Fruit fly (Drosophila melanogaster) whole organism, prepupa: Measurements from ENCODE around the gene RhoGAP15B.

Experiments used
- Blimp-1 ChIP-seq: fragments of 200-800 bp; sonication (Bioruptor generic); optimal IDR thresholded peaks from 3 replicates; lab custom pipeline; 2017; ENCODE audit warnings: missing biosample characterization, missing genetic modification characterization, mild to moderate bottlenecking, moderate library complexity, missing genetic modification reagents
- CG10631 ChIP-seq: fragments of 200-800 bp; sonication (Bioruptor generic); optimal IDR thresholded peaks from 2 replicates; lab custom pipeline; 2016; ENCODE audit warnings: missing biosample characterization, missing genetic modification characterization
- CG10669 ChIP-seq: fragments of 200-800 bp; sonication (Bioruptor generic); optimal IDR thresholded peaks from 3 replicates; lab custom pipeline; 2018; ENCODE audit warnings: missing biosample characterization, mild to moderate bottlenecking, missing genetic modification characterization, moderate library complexity
- CG11294 ChIP-seq: fragments of 200-800 bp; sonication (Bioruptor generic); IDR thresholded peaks from 2 replicates; pipeline ENCODE4 v1.3.6; 2022; ENCODE audit warnings: missing biosample characterization, missing genetic modification characterization
- CG11902 ChIP-seq: fragments of 200-800 bp; sonication (Bioruptor generic); optimal IDR thresholded peaks from 3 replicates; lab custom pipeline; 2016; ENCODE audit warnings: missing biosample characterization, missing genetic modification characterization
- CG15336 ChIP-seq: fragments of 200-800 bp; sonication (Bioruptor generic); IDR thresholded peaks from 2 replicates; pipeline ENCODE4 v1.3.6; 2022; ENCODE audit warnings: missing biosample characterization, missing genetic modification characterization
- CG1621 ChIP-seq: fragments of 200-800 bp; sonication (Bioruptor generic); optimal IDR thresholded peaks from 3 replicates; lab custom pipeline; 2018; ENCODE audit warnings: missing biosample characterization, mild to moderate bottlenecking, missing genetic modification characterization
- CG16779 ChIP-seq: fragments of 200-800 bp; sonication (Bioruptor generic); optimal IDR thresholded peaks from 3 replicates; lab custom pipeline; 2017; ENCODE audit warnings: missing biosample characterization, mild to moderate bottlenecking, missing genetic modification characterization
- CG3032 ChIP-seq: fragments of 200-800 bp; optimal IDR thresholded peaks from 2 replicates; lab custom pipeline; 2019; ENCODE audit warnings: missing biosample characterization, mild to moderate bottlenecking, missing genetic modification characterization, moderate library complexity
- CG31627 ChIP-seq: fragments of 200-800 bp; sonication (Bioruptor generic); optimal IDR thresholded peaks from 3 replicates; lab custom pipeline; 2016; ENCODE audit warnings: missing biosample characterization, missing genetic modification characterization
- CG32006 ChIP-seq: fragments of 200-800 bp; sonication (Bioruptor generic); optimal IDR thresholded peaks from 3 replicates; lab custom pipeline; 2017; ENCODE audit warnings: missing biosample characterization, mild to moderate bottlenecking, missing genetic modification characterization
- CG34406 ChIP-seq: fragments of 200-800 bp; sonication (Bioruptor generic); optimal IDR thresholded peaks from 3 replicates; lab custom pipeline; 2016; ENCODE audit warnings: missing biosample characterization, missing genetic modification characterization
- CG4318 ChIP-seq: fragments of 200-800 bp; sonication (Bioruptor generic); optimal IDR thresholded peaks from 3 replicates; lab custom pipeline; 2017; ENCODE audit warnings: missing biosample characterization, mild to moderate bottlenecking, missing genetic modification characterization
- CG6163 ChIP-seq: fragments of 200-800 bp; sonication (Bioruptor generic); IDR thresholded peaks from 3 replicates; pipeline ENCODE4 v1.3.6; 2022; ENCODE audit warnings: missing biosample characterization, missing genetic modification characterization
- CG6276 ChIP-seq: fragments of 200-800 bp; sonication (Bioruptor generic); optimal IDR thresholded peaks from 2 replicates; lab custom pipeline; 2017; ENCODE audit warnings: missing biosample characterization, mild to moderate bottlenecking, missing genetic modification characterization
- CG6792 ChIP-seq: fragments of 200-800 bp; sonication (Bioruptor generic); optimal IDR thresholded peaks from 3 replicates; lab custom pipeline; 2016; ENCODE audit warnings: missing biosample characterization, missing genetic modification characterization
- CG6808 ChIP-seq: fragments of 200-800 bp; sonication (Bioruptor generic); optimal IDR thresholded peaks from 3 replicates; lab custom pipeline; 2017; ENCODE audit warnings: missing biosample characterization, missing genetic modification characterization, mild to moderate bottlenecking, moderate library complexity, missing genetic modification reagents
- CG6854 ChIP-seq: fragments of 200-800 bp; sonication (Bioruptor generic); optimal IDR thresholded peaks from 2 replicates; lab custom pipeline; 2017; ENCODE audit warnings: missing biosample characterization, mild to moderate bottlenecking, missing genetic modification characterization
- CG8119 ChIP-seq: fragments of 200-800 bp; sonication (Bioruptor generic); IDR thresholded peaks from 3 replicates; pipeline ENCODE4 v1.3.6; 2022; ENCODE audit warnings: missing biosample characterization, missing genetic modification characterization
- CG8632 ChIP-seq: fragments of 200-800 bp; sonication (Bioruptor generic); optimal IDR thresholded peaks from 3 replicates; lab custom pipeline; 2016; ENCODE audit warnings: missing biosample characterization, missing genetic modification characterization
- CG9139 ChIP-seq: fragments of 200-800 bp; sonication (Bioruptor generic); optimal IDR thresholded peaks from 3 replicates; lab custom pipeline; 2017; ENCODE audit warnings: missing biosample characterization, mild to moderate bottlenecking, missing genetic modification characterization
- Eip75B ChIP-seq: fragments of 200-800 bp; sonication (Bioruptor generic); optimal IDR thresholded peaks from 3 replicates; lab custom pipeline; 2016; ENCODE audit warnings: missing biosample characterization, missing genetic modification characterization
- Eip78C ChIP-seq: fragments of 200-800 bp; sonication (Bioruptor generic); peaks from one replicate; lab custom pipeline; 2016; ENCODE audit warnings: missing biosample characterization, missing genetic modification characterization
- Eip93F ChIP-seq: fragments of 200-800 bp; sonication (Bioruptor generic); optimal IDR thresholded peaks from 2 replicates; lab custom pipeline; 2016; ENCODE audit warnings: missing biosample characterization, mild to moderate bottlenecking, missing genetic modification characterization
- Ets21C ChIP-seq: fragments of 200-800 bp; sonication (Bioruptor generic); optimal IDR thresholded peaks from 3 replicates; lab custom pipeline; 2016; ENCODE audit warnings: missing biosample characterization, missing genetic modification characterization
- Gug ChIP-seq: fragments of 200-800 bp; sonication (Bioruptor generic); IDR thresholded peaks from 2 replicates; pipeline ENCODE4 v1.3.6; 2022; ENCODE audit warnings: missing biosample characterization, missing genetic modification characterization
- Hr38 ChIP-seq: sonication (Bioruptor generic); optimal IDR thresholded peaks from 2 replicates; lab custom pipeline; 2016; ENCODE audit warnings: missing biosample characterization, missing genetic modification characterization
- Hr39 ChIP-seq: fragments of 200-800 bp; sonication (Bioruptor generic); optimal IDR thresholded peaks from 2 replicates; lab custom pipeline; 2016; ENCODE audit warnings: missing biosample characterization, missing genetic modification characterization
- Hr4 ChIP-seq: fragments of 200-800 bp; sonication (Bioruptor generic); optimal IDR thresholded peaks from 3 replicates; lab custom pipeline; 2016; ENCODE audit warnings: missing biosample characterization, missing genetic modification characterization
- Met ChIP-seq: fragments of 200-800 bp; sonication (Bioruptor generic); optimal IDR thresholded peaks from 3 replicates; lab custom pipeline; 2016; ENCODE audit warnings: missing biosample characterization, missing genetic modification characterization
- OdsH ChIP-seq: fragments of 200-800 bp; sonication (Bioruptor generic); optimal IDR thresholded peaks from 3 replicates; lab custom pipeline; 2016; ENCODE audit warnings: missing biosample characterization, missing genetic modification characterization
- Smox ChIP-seq: fragments of 200-800 bp; sonication (Bioruptor generic); optimal IDR thresholded peaks from 3 replicates; lab custom pipeline; 2016; ENCODE audit warnings: missing biosample characterization, missing genetic modification characterization
- Sox102F ChIP-seq: fragments of 200-800 bp; sonication (Bioruptor generic); optimal IDR thresholded peaks from 2 replicates; lab custom pipeline; 2016; ENCODE audit warnings: missing biosample characterization, mild to moderate bottlenecking, missing genetic modification characterization
- Sox14 ChIP-seq: fragments of 200-800 bp; sonication (Bioruptor generic); optimal IDR thresholded peaks from 3 replicates; lab custom pipeline; 2016; ENCODE audit warnings: missing biosample characterization, missing genetic modification characterization
- Sox15 ChIP-seq: fragments of 200-800 bp; sonication (Bioruptor generic); optimal IDR thresholded peaks from 3 replicates; lab custom pipeline; 2016; ENCODE audit warnings: missing biosample characterization, missing genetic modification characterization
- achi ChIP-seq: fragments of 200-800 bp; sonication (Bioruptor generic); optimal IDR thresholded peaks from 3 replicates; lab custom pipeline; 2016; ENCODE audit warnings: missing biosample characterization, missing genetic modification characterization
- acj6 ChIP-seq: fragments of 200-800 bp; sonication (Bioruptor generic); optimal IDR thresholded peaks from 3 replicates; lab custom pipeline; 2016; ENCODE audit warnings: missing biosample characterization, missing genetic modification characterization
- cyc ChIP-seq: fragments of 200-800 bp; sonication (Bioruptor generic); optimal IDR thresholded peaks from 3 replicates; lab custom pipeline; 2016; ENCODE audit warnings: missing biosample characterization, missing genetic modification characterization
- dac ChIP-seq: fragments of 200-800 bp; sonication (Bioruptor generic); optimal IDR thresholded peaks from 2 replicates; lab custom pipeline; 2017; ENCODE audit warnings: missing biosample characterization, mild to moderate bottlenecking, missing genetic modification characterization
- eg ChIP-seq: fragments of 200-800 bp; sonication (Bioruptor generic); IDR thresholded peaks from 3 replicates; pipeline ENCODE4 v1.3.6; 2022; ENCODE audit warnings: missing biosample characterization, missing genetic modification characterization
- esn ChIP-seq: fragments of 200-800 bp; sonication (Bioruptor generic); optimal IDR thresholded peaks from 2 replicates; lab custom pipeline; 2016; ENCODE audit warnings: missing biosample characterization, mild to moderate bottlenecking, missing genetic modification characterization, moderate library complexity
- fd59A ChIP-seq: fragments of 200-800 bp; sonication (Bioruptor generic); optimal IDR thresholded peaks from 2 replicates; lab custom pipeline; 2017; ENCODE audit warnings: missing biosample characterization, mild to moderate bottlenecking, missing genetic modification characterization, missing genetic modification reagents
- fd85E ChIP-seq: fragments of 200-800 bp; sonication (Bioruptor generic); optimal IDR thresholded peaks from 3 replicates; lab custom pipeline; 2016; ENCODE audit warnings: missing biosample characterization, missing genetic modification characterization
- fkh ChIP-seq: fragments of 200-800 bp; sonication (Bioruptor generic); optimal IDR thresholded peaks from 3 replicates; lab custom pipeline; 2017; ENCODE audit warnings: missing biosample characterization, mild to moderate bottlenecking, missing genetic modification characterization, moderate library complexity
- lz ChIP-seq: fragments of 200-800 bp; sonication (Bioruptor generic); optimal IDR thresholded peaks from 3 replicates; lab custom pipeline; 2016; ENCODE audit warnings: missing biosample characterization, missing genetic modification characterization
- net ChIP-seq: fragments of 200-800 bp; sonication (Bioruptor generic); optimal IDR thresholded peaks from 3 replicates; lab custom pipeline; 2016; ENCODE audit warnings: missing biosample characterization, missing genetic modification characterization
- pdm3 ChIP-seq: fragments of 200-800 bp; sonication (Bioruptor generic); optimal IDR thresholded peaks from 3 replicates; lab custom pipeline; 2016; ENCODE audit warnings: missing biosample characterization, missing genetic modification characterization
- salr ChIP-seq, 2 experiments: fragments of 200-800 bp; sonication (Bioruptor generic); optimal IDR thresholded peaks; 3 replicates each; lab custom pipeline; 2016 to 2018; ENCODE audit warnings: missing biosample characterization in 2 of 2, missing genetic modification characterization in 2 of 2, mild to moderate bottlenecking in 1 of 2
- spab ChIP-seq: fragments of 200-800 bp; sonication (Bioruptor generic); optimal IDR thresholded peaks from 2 replicates; lab custom pipeline; 2017; ENCODE audit warnings: missing biosample characterization, mild to moderate bottlenecking, missing genetic modification characterization, missing genetic modification reagents
- ss ChIP-seq, 2 experiments: fragments of 200-800 bp; sonication (Bioruptor generic); optimal IDR thresholded peaks; 2 replicates in 1 of 2; 3 replicates in 1 of 2; lab custom pipeline; 2017 to 2018; ENCODE audit warnings: mild to moderate bottlenecking in 2 of 2, missing biosample characterization in 2 of 2, missing genetic modification characterization in 2 of 2, moderate library complexity in 1 of 2
- topi ChIP-seq: fragments of 200-800 bp; sonication (Bioruptor generic); optimal IDR thresholded peaks from 3 replicates; lab custom pipeline; 2016; ENCODE audit warnings: missing biosample characterization, missing genetic modification characterization
- vri ChIP-seq: fragments of 200-800 bp; sonication (Bioruptor generic); optimal IDR thresholded peaks from 3 replicates; lab custom pipeline; 2016; ENCODE audit warnings: missing biosample characterization, mild to moderate bottlenecking, missing genetic modification characterization

Gene RhoGAP15B

DNA sequence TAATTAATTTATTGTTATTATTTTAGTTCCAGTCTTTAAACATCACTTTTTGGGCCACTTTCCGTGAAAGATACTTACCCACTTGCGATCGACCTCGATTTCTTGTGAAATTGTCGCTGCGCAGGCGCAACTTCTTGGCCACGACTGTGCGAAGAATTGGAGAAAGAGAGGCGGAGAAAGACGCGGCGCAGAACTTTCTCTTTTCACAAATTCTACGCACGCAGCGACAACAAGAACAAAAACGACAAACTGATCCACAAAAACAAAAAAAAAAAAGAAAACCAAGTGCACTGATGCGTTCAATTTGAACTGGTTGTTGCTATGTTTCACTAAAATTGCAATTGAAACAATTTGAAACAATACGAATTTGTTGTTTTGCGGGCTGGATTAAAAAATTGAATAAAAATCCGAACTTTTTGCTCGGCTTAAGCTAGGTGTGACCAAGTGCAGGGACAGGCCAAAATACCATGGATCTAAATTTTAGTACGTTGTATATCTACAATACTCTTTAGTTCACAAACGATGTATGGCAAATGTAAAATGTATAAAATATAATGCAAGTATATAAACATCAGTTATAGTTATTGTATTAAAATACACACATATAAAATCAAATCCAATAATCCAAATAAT is 2.5 kb upstream of the RhoGAP15B start, which contains the start of gene wus:
Gene wus (minus strand): TSS at position 448 of the 633 bp plus-strand sequence.
- no peak for TF ChIP-seq CG6808 (GFP tag; lab: Kevin White, UChicago)
- peak; percentile 32 for TF ChIP-seq Eip78C (GFP tag; lab: Kevin White, UChicago)
- no peak for TF ChIP-seq Eip75B (GFP tag; lab: Kevin White, UChicago)
- peak; percentile 12 for TF ChIP-seq Met (GFP tag; lab: Kevin White, UChicago)
- TF ChIP-seq Hr39 (GFP tag; lab: Kevin White, UChicago) = no peak
- TF ChIP-seq CG15336 (GFP tag; lab: Robert Waterston, UW) = no peak
- TF ChIP-seq Smox (GFP tag; lab: Kevin White, UChicago) = no peak
- TF ChIP-seq Gug (GFP tag; lab: Robert Waterston, UW) = no peak
- no peak for TF ChIP-seq CG3032 (tag; lab: Kevin White, UChicago)
- no peak for TF ChIP-seq Hr4 (GFP tag; lab: Kevin White, UChicago)
- no peak for TF ChIP-seq net (GFP tag; lab: Kevin White, UChicago)
- no peak for TF ChIP-seq lz (GFP tag; lab: Kevin White, UChicago)
- TF ChIP-seq Blimp-1 (GFP tag; lab: Kevin White, UChicago) = peak; percentile 98
- no peak for TF ChIP-seq pdm3 (GFP tag; lab: Kevin White, UChicago)
- no peak for TF ChIP-seq CG34406 (GFP tag; lab: Kevin White, UChicago)
- TF ChIP-seq Sox102F (GFP tag; lab: Kevin White, UChicago) = peak; percentile 17
- no peak for TF ChIP-seq CG6792
- TF ChIP-seq Sox14 = no peak
- TF ChIP-seq spab = no peak
- no peak for TF ChIP-seq CG1621
- no peak for TF ChIP-seq CG10631
- no peak for TF ChIP-seq CG4318 (GFP tag; lab: Kevin White, UChicago)
- no peak for TF ChIP-seq Ets21C
- no peak for TF ChIP-seq CG11902 (GFP tag; lab: Kevin White, UChicago)
- no peak for TF ChIP-seq acj6
- TF ChIP-seq fd85E (GFP tag; lab: Kevin White, UChicago) = no peak
- TF ChIP-seq dac (GFP tag; lab: Kevin White, UChicago) = no peak
- no peak for TF ChIP-seq OdsH
- no peak for TF ChIP-seq Hr38 (GFP tag; lab: Kevin White, UChicago)
- TF ChIP-seq CG6163 (GFP tag; lab: Robert Waterston, UW) = no peak
- no peak for TF ChIP-seq esn (GFP tag; lab: Kevin White, UChicago)
- no peak for TF ChIP-seq Eip93F (GFP tag; lab: Kevin White, UChicago)
- no peak for TF ChIP-seq CG10669
- TF ChIP-seq fkh = no peak
- no peak for TF ChIP-seq CG16779 (tag; lab: Kevin White, UChicago)
- TF ChIP-seq vri (GFP tag; lab: Kevin White, UChicago) = no peak
- no peak for TF ChIP-seq fd59A (GFP tag; lab: Kevin White, UChicago)
- TF ChIP-seq CG9139 (GFP tag; lab: Kevin White, UChicago) = no peak
- peak; percentile 4 for TF ChIP-seq CG6276 (GFP tag; lab: Kevin White, UChicago)
- no peak for TF ChIP-seq cyc (GFP tag; lab: Kevin White, UChicago)
- no peak for TF ChIP-seq salr (GFP tag; optimal IDR thresholded peaks at IDR 0.05; lab: Kevin White, UChicago)
- no peak for TF ChIP-seq CG31627
- no peak for TF ChIP-seq eg (GFP tag; lab: Robert Waterston, UW)
- peak; percentile 16 for TF ChIP-seq topi (GFP tag; lab: Kevin White, UChicago)
- TF ChIP-seq ss (GFP tag; optimal IDR thresholded peaks at IDR 0.05; lab: Kevin White, UChicago) = no peak
- TF ChIP-seq Sox15 = no peak
- no peak for TF ChIP-seq CG32006
- no peak for TF ChIP-seq achi (GFP tag; lab: Kevin White, UChicago)
- TF ChIP-seq CG6854 (GFP tag; lab: Kevin White, UChicago) = peak; percentile 61
- no peak for TF ChIP-seq CG8632 (GFP tag; lab: Kevin White, UChicago)
- TF ChIP-seq CG11294 (GFP tag; lab: Robert Waterston, UW) = no peak
- no peak for TF ChIP-seq CG8119 (GFP tag; lab: Robert Waterston, UW)
